Fruit fly (Drosophila melanogaster) whole organism, adult: Measurements from ENCODE around the gene Frmd5.
A peak's percentile ranks its signal among the peaks of the same experiment; 100 is the strongest.

ENCODE experiments used
- CG11617 ChIP-seq: fragments of 200-800 bp; sonication (Bioruptor generic); optimal IDR thresholded peaks from 2 replicates; lab custom pipeline; 2017; ENCODE audit warnings: mild to moderate bottlenecking, missing biosample characterization, missing genetic modification reagents, missing genetic modification characterization
- CG12768 ChIP-seq: fragments of 200-800 bp; sonication (Bioruptor generic); optimal IDR thresholded peaks from 2 replicates; lab custom pipeline; 2017; ENCODE audit warnings: missing biosample characterization, missing genetic modification characterization, mild to moderate bottlenecking, moderate library complexity, missing genetic modification reagents
- CG14711 ChIP-seq: fragments of 200-800 bp; sonication (Bioruptor generic); optimal IDR thresholded peaks from 2 replicates; lab custom pipeline; 2018; ENCODE audit warnings: missing biosample characterization, mild to moderate bottlenecking, missing genetic modification characterization, moderate library complexity
- CG1620 ChIP-seq: fragments of 200-800 bp; sonication (Bioruptor generic); optimal IDR thresholded peaks from 2 replicates; lab custom pipeline; 2016; ENCODE audit warnings: missing biosample characterization, missing genetic modification characterization
- CG33017 ChIP-seq: fragments of 200-800 bp; sonication (Bioruptor generic); optimal IDR thresholded peaks from 2 replicates; lab custom pipeline; 2018; ENCODE audit warnings: missing biosample characterization, mild to moderate bottlenecking, missing genetic modification characterization, moderate library complexity
- CG5204 ChIP-seq: fragments of 200-800 bp; sonication (Bioruptor generic); optimal IDR thresholded peaks from 2 replicates; lab custom pipeline; 2016; ENCODE audit warnings: missing biosample characterization, missing genetic modification characterization
- CG7045 ChIP-seq: fragments of 200-800 bp; sonication (Bioruptor generic); optimal IDR thresholded peaks from 2 replicates; lab custom pipeline; 2017; ENCODE audit warnings: missing biosample characterization, mild to moderate bottlenecking, missing genetic modification characterization
- CG7101 ChIP-seq: fragments of 200-800 bp; sonication (Bioruptor generic); optimal IDR thresholded peaks from 2 replicates; lab custom pipeline; 2018; ENCODE audit warnings: missing biosample characterization, mild to moderate bottlenecking, missing genetic modification characterization, moderate library complexity
- Clk ChIP-seq: fragments of 200-800 bp; sonication (Bioruptor generic); optimal IDR thresholded peaks from 2 replicates; lab custom pipeline; 2017; ENCODE audit warnings: missing biosample characterization, missing genetic modification characterization
- Crg-1 ChIP-seq: fragments of 200-800 bp; sonication (Bioruptor generic); optimal IDR thresholded peaks from 2 replicates; lab custom pipeline; 2016; ENCODE audit warnings: missing biosample characterization, missing genetic modification characterization
- Hr96 ChIP-seq: fragments of 200-800 bp; sonication (Bioruptor generic); optimal IDR thresholded peaks from 2 replicates; lab custom pipeline; 2016; ENCODE audit warnings: missing biosample characterization, missing genetic modification characterization
- Mnt ChIP-seq: fragments of 200-800 bp; sonication (Bioruptor generic); optimal IDR thresholded peaks from 2 replicates; lab custom pipeline; 2016; ENCODE audit warnings: missing biosample characterization, mild to moderate bottlenecking, missing genetic modification characterization
- bab1 ChIP-seq: fragments of 200-800 bp; sonication (Bioruptor generic); optimal IDR thresholded peaks from 3 replicates; lab custom pipeline; 2019; ENCODE audit warnings: missing biosample characterization, mild to moderate bottlenecking, missing genetic modification characterization, moderate library complexity
- cic ChIP-seq: fragments of 200-800 bp; sonication (Bioruptor generic); optimal IDR thresholded peaks from 2 replicates; lab custom pipeline; 2017; ENCODE audit warnings: missing biosample characterization, mild to moderate bottlenecking, missing genetic modification characterization, moderate library complexity
- cnc ChIP-seq, 2 experiments: fragments of >200 bp; optimal IDR thresholded peaks; 2 replicates each; lab custom pipeline; 2017
- kay ChIP-seq: fragments of 200-800 bp; sonication (Bioruptor generic); peaks from one replicate; lab custom pipeline; 2016; ENCODE audit warnings: missing biosample characterization, missing genetic modification characterization, borderline replicate concordance
- ovo ChIP-seq: fragments of 200-800 bp; sonication (Bioruptor generic); optimal IDR thresholded peaks from 2 replicates; lab custom pipeline; 2016; ENCODE audit warnings: missing biosample characterization, missing genetic modification characterization
- pad ChIP-seq: fragments of 200-800 bp; sonication (Bioruptor generic); optimal IDR thresholded peaks from 3 replicates; lab custom pipeline; 2017; ENCODE audit warnings: missing biosample characterization, missing genetic modification characterization, mild to moderate bottlenecking, moderate library complexity, missing genetic modification reagents
- tj ChIP-seq: fragments of 200-800 bp; sonication (Bioruptor generic); optimal IDR thresholded peaks from 3 replicates; lab custom pipeline; 2017; ENCODE audit warnings: missing biosample characterization, mild to moderate bottlenecking, missing genetic modification characterization, moderate library complexity
- toe ChIP-seq: fragments of 200-800 bp; sonication (Bioruptor generic); optimal IDR thresholded peaks from 2 replicates; lab custom pipeline; 2016; ENCODE audit warnings: missing biosample characterization, missing genetic modification characterization

The Frmd5 gene

dm6 chr2L:10303786-10304185, 40.5 kb upstream of the Frmd5 start, which contains the start of gene nmd:
Gene nmd (minus strand): TSS chr2L:10303947.
- TF ChIP-seq CG7101 (tag; lab: Kevin White, UChicago) (no peak), CG11617 (GFP tag; lab: Kevin White, UChicago) (no peak), tj (GFP tag; lab: Kevin White, UChicago) (no peak), CG14711 (tag; lab: Kevin White, UChicago) (peak; percentile 28), CG33017 (peak; percentile 12), bab1 (GFP tag; lab: Kevin White, UChicago) (peak; percentile 61), CG5204 (no peak), CG1620 (GFP tag; lab: Kevin White, UChicago) (no peak), Clk (GFP tag; lab: Kevin White, UChicago) (no peak), toe (no peak), kay (GFP tag; lab: Kevin White, UChicago) (peak; percentile 67), Hr96 (GFP tag; lab: Kevin White, UChicago) (no peak), ovo (GFP tag; lab: Kevin White, UChicago) (no peak), Mnt (peak; percentile 79), pad (GFP tag; lab: Kevin White, UChicago) (no peak)

- TF ChIP-seq Crg-1 (GFP tag; lab: Kevin White, UChicago) = no peak
- peak; percentile 64 for TF ChIP-seq kay (GFP tag; lab: Kevin White, UChicago)
These were observed 38.6 kb upstream of the Frmd5 start for dm6 chr2L:10305538-10306147.

- TF ChIP-seq CG11617 (GFP tag; lab: Kevin White, UChicago) (peak; percentile 59), cic (GFP tag; lab: Kevin White, UChicago) (peak; percentile 22), tj (GFP tag; lab: Kevin White, UChicago) (peak; percentile 72), CG7101 (tag; lab: Kevin White, UChicago) (peak; percentile 81), CG14711 (tag; lab: Kevin White, UChicago) (peak; percentile 77), Hr96 (GFP tag; lab: Kevin White, UChicago) (no peak), CG5204 (no peak), Crg-1 (GFP tag; lab: Kevin White, UChicago) (peak; percentile 36), Clk (GFP tag; lab: Kevin White, UChicago) (peak; percentile 23), ovo (GFP tag; lab: Kevin White, UChicago) (peak; percentile 51), CG1620 (GFP tag; lab: Kevin White, UChicago) (peak; percentile 57), CG7045 (peak; percentile 64), kay (GFP tag; lab: Kevin White, UChicago) (peak; percentile 96), bab1 (GFP tag; lab: Kevin White, UChicago) (peak; percentile 91), cnc (optimal IDR thresholded peaks at IDR 0.05; lab: Kevin White, UChicago) (no peak), CG33017 (peak; percentile 61), pad (GFP tag; lab: Kevin White, UChicago) (peak; percentile 58), CG12768 (GFP tag; lab: Kevin White, UChicago) (peak; percentile 69), toe (no peak), Mnt (peak; percentile 58)
These were observed 37.6 kb upstream of the Frmd5 start, which contains the start of the genes CG5390 and CG4968 for dm6 chr2L:10306518-10307260. Gene CG5390 (minus strand): TSS chr2L:10306594. Gene CG4968 (plus strand): TSS chr2L:10306922.

- no peak for TF ChIP-seq ovo (GFP tag; lab: Kevin White, UChicago)
- TF ChIP-seq Mnt = no peak
- TF ChIP-seq cic (GFP tag; lab: Kevin White, UChicago) = peak; percentile 3
- no peak for TF ChIP-seq CG33017
- no peak for TF ChIP-seq cnc (optimal IDR thresholded peaks at IDR 0.05; lab: Kevin White, UChicago)
- TF ChIP-seq Hr96 (GFP tag; lab: Kevin White, UChicago) = no peak
- TF ChIP-seq CG11617 (GFP tag; lab: Kevin White, UChicago) = no peak
- no peak for TF ChIP-seq bab1 (GFP tag; lab: Kevin White, UChicago)
- TF ChIP-seq CG1620 (GFP tag; lab: Kevin White, UChicago) = no peak
These were observed 33.4 kb upstream of the Frmd5 start, which contains the start of gene Cdk5alpha for dm6 chr2L:10310614-10311382. Gene Cdk5alpha (minus strand): TSS chr2L:10310956.

- TF ChIP-seq CG12768 (GFP tag; lab: Kevin White, UChicago) = no peak
- TF ChIP-seq CG11617 (GFP tag; lab: Kevin White, UChicago) = no peak
- no peak for TF ChIP-seq cic (GFP tag; lab: Kevin White, UChicago)
- TF ChIP-seq Mnt = peak; percentile 39
- peak; percentile 32 for TF ChIP-seq bab1 (GFP tag; lab: Kevin White, UChicago)
These were observed 32.4 kb upstream of the Frmd5 start for dm6 chr2L:10311822-10312221.
